Fruit fly (Drosophila melanogaster): ENCODE results near the gene Tim9a.

dm6 chrX:13406293-13406692, 21.3 kb downstream of the Tim9a start:
- TF ChIP-seq dl (GFP tag; optimal IDR thresholded peaks at IDR 0.05; ENCODE audit: insufficient read depth in 1 of 2, partially characterized antibody in 2 of 2) (no peak), CG32264 (GFP tag; optimal IDR thresholded peaks at IDR 0.05) (no peak), usp (GFP tag; optimal IDR thresholded peaks at IDR 0.05) (no peak), dmrt93B (GFP tag; optimal IDR thresholded peaks at IDR 0.05) (no peak), Myc (optimal IDR thresholded peaks at IDR 0.05) (no peak), psq (GFP tag; optimal IDR thresholded peaks at IDR 0.05) (no peak), sv (GFP tag; optimal IDR thresholded peaks at IDR 0.05) (no peak)

All from whole organism, wandering third instar larva.